Worm (Caenorhabditis elegans) whole organism, young adult: Measurements from ENCODE around the gene cyk-4.
A peak's percentile ranks its signal among the peaks of the same experiment; 100 is the strongest.

ENCODE experiments used
- B0336.3 ChIP-seq: fragments of 200-800 bp; sonication (Bioruptor generic); IDR thresholded peaks from 2 replicates; pipeline ENCODE4 v1.3.6; 2022; ENCODE audit warnings: missing genetic modification characterization, missing compliant biosample characterization
- D2030.7 ChIP-seq: fragments of 200-800 bp; sonication (Bioruptor generic); IDR thresholded peaks from 2 replicates; pipeline ENCODE4 v1.3.6; 2022; ENCODE audit warnings: missing genetic modification reagents, missing genetic modification characterization, missing compliant biosample characterization
- F23B12.7 ChIP-seq: sonication (generic microtip); optimal IDR thresholded peaks from 2 replicates; lab custom pipeline; 2017; ENCODE audit warnings: missing genetic modification characterization, mild to moderate bottlenecking, missing compliant biosample characterization, antibody characterized with exemption, moderate library complexity; ENCODE audit not compliant: insufficient read depth
- F33H1.4 ChIP-seq: fragments of 200-800 bp; sonication (Bioruptor generic); IDR thresholded peaks from 2 replicates; pipeline ENCODE4 v1.3.6; 2022; ENCODE audit warnings: missing genetic modification reagents, missing genetic modification characterization, missing compliant biosample characterization
- F37B4.10 ChIP-seq: fragments of 200-800 bp; sonication (Bioruptor generic); IDR thresholded peaks from 2 replicates; pipeline ENCODE4 v1.3.6; 2022; ENCODE audit warnings: missing genetic modification characterization, missing compliant biosample characterization
- F49E8.2 ChIP-seq: sonication (generic microtip); optimal IDR thresholded peaks from 3 replicates; lab custom pipeline; 2017; ENCODE audit warnings: missing genetic modification characterization, mild to moderate bottlenecking, missing compliant biosample characterization, antibody characterized with exemption, moderate library complexity; ENCODE audit not compliant: insufficient read depth
- F57C9.4 ChIP-seq: sonication (generic microtip); optimal IDR thresholded peaks from 2 replicates; lab custom pipeline; 2017; ENCODE audit warnings: mild to moderate bottlenecking, missing genetic modification characterization, missing compliant biosample characterization
- T07F8.4 ChIP-seq: sonication (generic microtip); optimal IDR thresholded peaks from 2 replicates; lab custom pipeline; 2016; ENCODE audit warnings: mild to moderate bottlenecking, missing genetic modification characterization, moderate library complexity, missing compliant biosample characterization
- T26A5.8 ChIP-seq: sonication (generic microtip); optimal IDR thresholded peaks from 2 replicates; lab custom pipeline; 2016; ENCODE audit warnings: missing genetic modification characterization, missing compliant biosample characterization
- akir-1 ChIP-seq: fragments of 200-800 bp; sonication (Bioruptor generic); optimal IDR thresholded peaks from 2 replicates; lab custom pipeline; 2018; ENCODE audit warnings: mild to moderate bottlenecking, missing genetic modification characterization, moderate library complexity, missing compliant biosample characterization
- ama-1 ChIP-seq, 3 experiments: fragments of 150-350 bp in 1 of 3; sonication (generic microtip) in 2 of 3; optimal IDR thresholded peaks; 2 replicates each; lab custom pipeline; 2014 to 2018; ENCODE audit warnings: missing biosample characterization in 2 of 3, missing genetic modification characterization in 2 of 3, missing genetic modification reagents in 2 of 3
- atf-7 ChIP-seq: sonication (generic microtip); optimal IDR thresholded peaks from 2 replicates; lab custom pipeline; 2017; ENCODE audit warnings: mild to moderate bottlenecking, missing genetic modification characterization, missing compliant biosample characterization
- attf-5 ChIP-seq: fragments of 200-800 bp; sonication (Bioruptor generic); optimal IDR thresholded peaks from 2 replicates; lab custom pipeline; 2018; ENCODE audit warnings: mild to moderate bottlenecking, missing genetic modification characterization, missing compliant biosample characterization
- ccch-3 ChIP-seq: fragments of 200-800 bp; sonication (Bioruptor generic); optimal IDR thresholded peaks from 2 replicates; lab custom pipeline; 2018; ENCODE audit warnings: mild to moderate bottlenecking, missing genetic modification characterization, missing compliant biosample characterization
- cebp-1 ChIP-seq, 2 experiments: fragments of 200-800 bp in 1 of 2; sonication (Bioruptor generic) in 1 of 2; sonication (generic microtip) in 1 of 2; IDR thresholded peaks in 1 of 2; optimal IDR thresholded peaks in 1 of 2; 2 replicates each; pipeline versions ENCODE4 v1.3.6 to Lab custom; 2017 to 2022; ENCODE audit warnings: missing compliant biosample characterization in 2 of 2, missing genetic modification characterization in 2 of 2, mild to moderate bottlenecking in 1 of 2, missing genetic modification reagents in 1 of 2, moderate library complexity in 1 of 2
- cebp-2 ChIP-seq: fragments of 200-800 bp; sonication (Bioruptor generic); IDR thresholded peaks from 2 replicates; pipeline ENCODE4 v1.3.6; 2022; ENCODE audit warnings: missing genetic modification characterization, missing compliant biosample characterization
- ceh-100 ChIP-seq: fragments of 200-800 bp; sonication (Bioruptor generic); IDR thresholded peaks from 2 replicates; pipeline ENCODE4 v1.3.6; 2022; ENCODE audit warnings: missing genetic modification reagents, missing genetic modification characterization, missing compliant biosample characterization
- ceh-27 ChIP-seq: fragments of 200-800 bp; sonication (Bioruptor generic); optimal IDR thresholded peaks from 2 replicates; lab custom pipeline; 2018; ENCODE audit warnings: mild to moderate bottlenecking, missing genetic modification characterization, moderate library complexity, missing compliant biosample characterization
- ceh-40 ChIP-seq: fragments of 200-800 bp; sonication (Bioruptor generic); IDR thresholded peaks from 2 replicates; pipeline ENCODE4 v1.3.6; 2022; ENCODE audit warnings: missing genetic modification characterization, missing compliant biosample characterization
- dox-1 ChIP-seq: fragments of 200-800 bp; sonication (Bioruptor generic); IDR thresholded peaks from 2 replicates; pipeline ENCODE4 v1.3.6; 2022; ENCODE audit warnings: missing genetic modification reagents, missing genetic modification characterization, missing compliant biosample characterization
- egrh-3 ChIP-seq: fragments of 200-800 bp; sonication (Bioruptor generic); IDR thresholded peaks from 2 replicates; pipeline ENCODE4 v1.3.6; 2022; ENCODE audit warnings: missing genetic modification reagents, missing genetic modification characterization, missing compliant biosample characterization
- ets-4 ChIP-seq: fragments of 200-800 bp; sonication (Bioruptor generic); optimal IDR thresholded peaks from 2 replicates; lab custom pipeline; 2018; ENCODE audit warnings: mild to moderate bottlenecking, missing genetic modification characterization, missing compliant biosample characterization
- hmg-20 ChIP-seq: fragments of 200-800 bp; sonication (Bioruptor generic); IDR thresholded peaks from 2 replicates; pipeline ENCODE4 v1.3.6; 2022; ENCODE audit warnings: missing genetic modification reagents, missing genetic modification characterization, missing compliant biosample characterization
- hsf-1 ChIP-seq: fragments of 200-800 bp; sonication (Bioruptor generic); IDR thresholded peaks from 2 replicates; pipeline ENCODE4 v1.3.6; 2022; ENCODE audit warnings: missing genetic modification reagents, missing genetic modification characterization, missing compliant biosample characterization
- lin-54 ChIP-seq: fragments of 200-800 bp; sonication (Bioruptor generic); optimal IDR thresholded peaks from 2 replicates; lab custom pipeline; 2018; ENCODE audit warnings: mild to moderate bottlenecking, missing genetic modification characterization, missing compliant biosample characterization
- lsl-1 ChIP-seq: fragments of 200-800 bp; sonication (Bioruptor generic); optimal IDR thresholded peaks from 2 replicates; lab custom pipeline; 2018; ENCODE audit warnings: mild to moderate bottlenecking, missing genetic modification characterization, moderate library complexity, missing compliant biosample characterization
- madf-3 ChIP-seq: fragments of 200-800 bp; sonication (Bioruptor generic); IDR thresholded peaks from 2 replicates; pipeline ENCODE4 v1.3.6; 2022; ENCODE audit warnings: missing genetic modification reagents, missing genetic modification characterization, missing compliant biosample characterization
- madf-6 ChIP-seq: fragments of 200-800 bp; sonication (Bioruptor generic); IDR thresholded peaks from 2 replicates; pipeline ENCODE4 v1.3.6; 2022; ENCODE audit warnings: missing genetic modification reagents, missing genetic modification characterization, missing compliant biosample characterization
- madf-8 ChIP-seq: fragments of 200-800 bp; sonication (Bioruptor generic); conservative IDR thresholded peaks from 2 replicates; pipeline ENCODE4 v1.3.6; 2022; ENCODE audit warnings: missing genetic modification reagents, missing genetic modification characterization, missing compliant biosample characterization
- mes-4 ChIP-seq: sonication (generic microtip); optimal IDR thresholded peaks from 2 replicates; lab custom pipeline; 2016; ENCODE audit warnings: missing genotype, missing genetic modification characterization, missing compliant biosample characterization
- nfyb-1 ChIP-seq: fragments of 200-800 bp; sonication (Bioruptor generic); IDR thresholded peaks from 2 replicates; pipeline ENCODE4 v1.3.6; 2022; ENCODE audit warnings: missing genetic modification reagents, missing genetic modification characterization, missing compliant biosample characterization
- nhr-80 ChIP-seq: sonication (generic microtip); optimal IDR thresholded peaks from 2 replicates; lab custom pipeline; 2016; ENCODE audit warnings: missing genetic modification characterization, missing compliant biosample characterization
- nhr-90 ChIP-seq: sonication (generic microtip); optimal IDR thresholded peaks from 2 replicates; lab custom pipeline; 2016; ENCODE audit warnings: missing genotype, mild to moderate bottlenecking, missing genetic modification characterization, missing compliant biosample characterization
- sea-2 ChIP-seq: fragments of 200-800 bp; sonication (Bioruptor generic); IDR thresholded peaks from 2 replicates; pipeline ENCODE4 v1.3.6; 2022; ENCODE audit warnings: missing genetic modification characterization, missing compliant biosample characterization
- snpc-1.3 ChIP-seq: sonication (generic microtip); optimal IDR thresholded peaks from 2 replicates; lab custom pipeline; 2017; ENCODE audit warnings: missing genetic modification characterization, mild to moderate bottlenecking, missing compliant biosample characterization, antibody characterized with exemption, moderate library complexity, missing genotype, missing genetic modification reagents; ENCODE audit not compliant: insufficient read depth
- snpc-4 ChIP-seq, 5 experiments: fragments of 150-350 bp in 1 of 5; sonication (generic microtip) in 4 of 5; optimal IDR thresholded peaks; 2 replicates each; lab custom pipeline; 2014 to 2018; ENCODE audit warnings: missing genetic modification characterization in 5 of 5, missing biosample characterization in 3 of 5, antibody characterized with exemption in 2 of 5, mild to moderate bottlenecking in 2 of 5, missing compliant biosample characterization in 2 of 5, missing genotype in 2 of 5, moderate library complexity in 2 of 5, missing genetic modification reagents in 1 of 5
- somi-1 ChIP-seq: fragments of 200-800 bp; sonication (Bioruptor generic); optimal IDR thresholded peaks from 2 replicates; lab custom pipeline; 2018; ENCODE audit warnings: mild to moderate bottlenecking, missing genetic modification characterization, missing compliant biosample characterization
- sptf-2 ChIP-seq: fragments of 200-800 bp; sonication (Bioruptor generic); optimal IDR thresholded peaks from 2 replicates; lab custom pipeline; 2018; ENCODE audit warnings: mild to moderate bottlenecking, missing genetic modification characterization, missing compliant biosample characterization
- xnd-1 ChIP-seq: sonication (generic microtip); optimal IDR thresholded peaks from 2 replicates; lab custom pipeline; 2016; ENCODE audit warnings: missing genotype, missing genetic modification reagents, missing genetic modification characterization, missing compliant biosample characterization
- zfh-2 ChIP-seq: fragments of 200-800 bp; sonication (Bioruptor generic); conservative IDR thresholded peaks from 2 replicates; pipeline ENCODE4 v1.3.6; 2022; ENCODE audit warnings: missing genetic modification reagents, missing genetic modification characterization, missing compliant biosample characterization
- ztf-22 ChIP-seq: fragments of 200-800 bp; sonication (Bioruptor generic); optimal IDR thresholded peaks from 2 replicates; lab custom pipeline; 2018; ENCODE audit warnings: mild to moderate bottlenecking, missing genetic modification characterization, moderate library complexity, missing compliant biosample characterization
- ztf-3 ChIP-seq: fragments of 200-800 bp; sonication (Bioruptor generic); optimal IDR thresholded peaks from 2 replicates; lab custom pipeline; 2018; ENCODE audit warnings: mild to moderate bottlenecking, missing genetic modification characterization, missing compliant biosample characterization

cyk-4 gene

DNA sequence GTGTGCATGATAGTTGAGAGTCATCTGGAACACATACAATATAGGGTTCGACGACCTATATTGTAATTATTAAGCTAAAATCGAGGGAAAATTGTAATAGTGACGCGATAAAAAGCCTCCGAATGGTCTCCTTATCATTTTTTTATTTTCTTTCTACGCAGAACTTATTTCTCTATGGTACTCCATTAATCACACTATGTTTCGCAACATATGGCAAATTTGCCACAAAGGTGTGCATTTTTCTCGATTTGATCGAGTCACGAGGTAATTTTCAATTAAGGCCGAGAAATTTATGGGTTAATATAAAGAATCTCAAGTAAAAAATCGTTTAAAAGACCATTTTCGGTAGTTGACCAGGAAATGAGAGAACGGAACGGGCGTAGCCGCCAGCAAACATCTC, 9.0 kb downstream of the cyk-4 start, which contains the start of gene dbn-1:
Gene dbn-1 (minus strand): TSS at position 24 of the 400 bp plus-strand sequence.
- peak; percentile 3 for TF ChIP-seq F23B12.7 (tag; lab: Kevin White, UChicago)
- no peak for TF ChIP-seq ccch-3
- no peak for TF ChIP-seq hmg-20
- no peak for TF ChIP-seq cebp-2 (GFP tag; lab: Robert Waterston, UW)
- no peak for TF ChIP-seq snpc-1.3
- no peak for TF ChIP-seq ceh-27 (GFP tag; lab: Kevin White, UChicago)
- peak; percentile 66 for TF ChIP-seq nhr-80
- peak; percentile 66; the same call in 1 of the 2 replicates for TF ChIP-seq cebp-1 (GFP tag; IDR thresholded peaks at IDR 0.05; lab: Robert Waterston, UW)
- TF ChIP-seq cebp-1 (tag; optimal IDR thresholded peaks at IDR 0.05; lab: Kevin White, UChicago), result peak; percentile 86

DNA sequence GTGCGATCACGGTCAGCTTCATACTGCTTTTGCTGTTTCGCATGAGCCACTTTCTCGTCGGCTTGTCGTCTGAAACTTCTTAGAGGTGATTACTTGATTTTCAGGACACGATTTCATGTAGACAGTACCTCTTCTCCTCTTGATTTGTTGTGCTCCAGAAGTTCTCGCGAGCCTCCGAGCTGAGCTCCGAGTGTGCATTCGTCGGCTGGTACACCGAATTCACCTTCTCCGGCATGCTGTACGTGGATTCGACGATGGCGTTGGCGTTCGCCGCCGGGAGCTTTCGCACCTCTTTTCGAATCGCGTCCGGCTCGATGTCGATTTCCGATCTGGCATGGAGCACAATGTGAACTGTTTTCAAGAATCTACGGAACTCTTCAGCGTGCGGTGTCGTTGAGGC, 10.0 kb downstream of the cyk-4 start:
- 0 out of 2 replicates have a peak, but pooled peaks have one; percentile 42 for TF ChIP-seq zfh-2 (GFP tag; lab: Robert Waterston, UW)
- TF ChIP-seq akir-1 (GFP tag; lab: Kevin White, UChicago), result no peak
- no peak for TF ChIP-seq ets-4 (GFP tag; lab: Kevin White, UChicago)

DNA sequence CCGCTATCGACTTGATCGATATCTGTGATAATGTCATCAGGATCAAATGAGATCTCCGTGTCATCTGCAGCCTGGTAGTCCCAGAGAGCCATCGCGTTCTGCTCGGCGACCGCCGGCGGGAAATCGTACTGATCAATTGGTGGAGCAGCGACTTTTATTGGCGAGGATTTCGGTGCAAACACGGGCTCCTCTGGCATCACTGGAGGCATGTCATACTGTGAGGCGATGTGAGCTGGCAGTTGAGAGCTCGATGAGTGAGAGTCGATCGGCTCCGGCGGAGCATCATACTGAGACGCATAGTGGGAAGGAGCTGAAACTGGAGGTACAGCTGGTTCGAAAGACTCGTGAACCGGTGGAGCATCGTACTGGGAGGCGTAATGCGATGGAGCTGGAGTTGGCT, 11.3 kb downstream of the cyk-4 start:
- TF ChIP-seq zfh-2 (GFP tag; lab: Robert Waterston, UW), result peak; percentile 55; the same call in 1 of the 2 replicates
- 0 out of 2 replicates have a peak, but pooled peaks have one; percentile 12 for TF ChIP-seq egrh-3 (GFP tag; lab: Robert Waterston, UW)
- TF ChIP-seq nfyb-1 (GFP tag; lab: Robert Waterston, UW), result no peak
- TF ChIP-seq B0336.3 (GFP tag; lab: Robert Waterston, UW), result no peak
- TF ChIP-seq nhr-90 (tag; lab: Kevin White, UChicago), result no peak
- TF ChIP-seq hsf-1 (GFP tag; lab: Robert Waterston, UW), result 0 out of 2 replicates have a peak, but pooled peaks have one; percentile 28

DNA sequence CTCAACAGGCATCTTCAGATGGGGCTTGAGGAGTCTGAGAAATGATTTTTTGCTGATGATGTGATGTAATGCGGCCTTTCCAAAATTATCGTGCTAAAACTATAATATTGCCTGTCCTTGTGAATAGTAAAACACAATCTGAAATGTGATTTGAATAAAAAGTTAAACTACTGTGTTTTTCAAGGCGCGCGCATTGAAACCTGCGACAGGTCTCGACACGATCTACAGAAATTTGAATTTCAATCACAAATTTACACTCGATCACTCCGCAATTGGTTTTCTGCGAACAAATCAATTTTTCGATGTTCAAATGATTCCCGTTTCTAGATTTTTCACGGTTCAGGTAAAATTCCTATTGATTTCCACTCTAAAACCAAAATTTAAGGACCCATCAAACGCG, 15.3 kb downstream of the cyk-4 start, which contains the start of gene toca-2:
Gene toca-2 (plus strand): TSS at position 208 of the 400 bp plus-strand sequence.
- TF ChIP-seq F37B4.10 (GFP tag; lab: Robert Waterston, UW) (no peak), ama-1 (optimal IDR thresholded peaks at IDR 0.05; lab: Kevin White, UChicago) (no peak), ama-1 (GFP tag; optimal IDR thresholded peaks at IDR 0.05; lab: Kevin White, UChicago) (no peak), sea-2 (no peak), F49E8.2 (tag; lab: Kevin White, UChicago) (peak; percentile 14), madf-3 (GFP tag; lab: Robert Waterston, UW) (no peak), cebp-2 (GFP tag; lab: Robert Waterston, UW) (no peak), xnd-1 (tag; lab: Kevin White, UChicago) (peak; percentile 87), F33H1.4 (GFP tag; lab: Robert Waterston, UW) (peak; percentile 91), ceh-40 (GFP tag; lab: Robert Waterston, UW) (no peak), F57C9.4 (tag; lab: Kevin White, UChicago) (no peak), T07F8.4 (tag; lab: Kevin White, UChicago) (no peak), mes-4 (tag; lab: Kevin White, UChicago) (no peak), lin-54 (GFP tag; lab: Kevin White, UChicago) (peak; percentile 74), lsl-1 (peak; percentile 93), dox-1 (0 out of 2 replicates have a peak, but pooled peaks have one; percentile 22), attf-5 (GFP tag; lab: Kevin White, UChicago) (no peak), ccch-3 (no peak), sptf-2 (GFP tag; lab: Kevin White, UChicago) (no peak), somi-1 (GFP tag; lab: Kevin White, UChicago) (no peak), ztf-3 (GFP tag; lab: Kevin White, UChicago) (no peak), snpc-4 (GFP tag; optimal IDR thresholded peaks at IDR 0.05; lab: Kevin White, UChicago) (no peak), snpc-4 (tag; optimal IDR thresholded peaks at IDR 0.05; lab: Kevin White, UChicago) (peak in 1 of 4 experiments; percentile 7), madf-8 (GFP tag; lab: Robert Waterston, UW) (peak; percentile 64), ztf-22 (no peak), D2030.7 (peak; percentile 73), ceh-100 (GFP tag; lab: Robert Waterston, UW) (no peak), atf-7 (tag; lab: Kevin White, UChicago) (no peak), madf-6 (GFP tag; lab: Robert Waterston, UW) (peak; percentile 87), T26A5.8 (no peak)
